Worm (Caenorhabditis elegans) whole organism, young adult: ENCODE data around the gene C05D9.3.

ENCODE experiments used
- F10E7.11 ChIP-seq: sonication (generic microtip); optimal IDR thresholded peaks from 2 replicates; lab custom pipeline; 2017; ENCODE audit warnings: mild to moderate bottlenecking, missing genetic modification characterization, moderate library complexity, missing compliant biosample characterization
- F23B12.7 ChIP-seq: sonication (generic microtip); optimal IDR thresholded peaks from 2 replicates; lab custom pipeline; 2017; ENCODE audit warnings: missing genetic modification characterization, mild to moderate bottlenecking, missing compliant biosample characterization, antibody characterized with exemption, moderate library complexity; ENCODE audit not compliant: insufficient read depth
- K12H6.12 ChIP-seq: fragments of 200-800 bp; sonication (Bioruptor generic); optimal IDR thresholded peaks from 2 replicates; lab custom pipeline; 2018; ENCODE audit warnings: mild to moderate bottlenecking, missing genetic modification characterization, missing compliant biosample characterization
- ccch-3 ChIP-seq: fragments of 200-800 bp; sonication (Bioruptor generic); optimal IDR thresholded peaks from 2 replicates; lab custom pipeline; 2018; ENCODE audit warnings: mild to moderate bottlenecking, missing genetic modification characterization, missing compliant biosample characterization
- ceh-79 ChIP-seq: sonication (generic microtip); optimal IDR thresholded peaks from 2 replicates; lab custom pipeline; 2017; ENCODE audit warnings: mild to moderate bottlenecking, missing genetic modification characterization, missing compliant biosample characterization
- mxl-1 ChIP-seq: sonication (generic microtip); optimal IDR thresholded peaks from 2 replicates; lab custom pipeline; 2016; ENCODE audit warnings: missing genetic modification characterization, missing compliant biosample characterization
- repo-1 ChIP-seq: sonication (generic microtip); optimal IDR thresholded peaks from 2 replicates; lab custom pipeline; 2017; ENCODE audit warnings: mild to moderate bottlenecking, missing genetic modification characterization, missing compliant biosample characterization
- snpc-4 ChIP-seq, 5 experiments: fragments of 150-350 bp in 1 of 5; sonication (generic microtip) in 4 of 5; optimal IDR thresholded peaks; 2 replicates each; lab custom pipeline; 2014 to 2018; ENCODE audit warnings: missing genetic modification characterization in 5 of 5, missing biosample characterization in 3 of 5, antibody characterized with exemption in 2 of 5, mild to moderate bottlenecking in 2 of 5, missing compliant biosample characterization in 2 of 5, missing genotype in 2 of 5, moderate library complexity in 2 of 5, missing genetic modification reagents in 1 of 5
- unc-130 ChIP-seq: sonication (generic microtip); optimal IDR thresholded peaks from 2 replicates; lab custom pipeline; 2016; ENCODE audit warnings: missing genetic modification reagents, missing genetic modification characterization, missing compliant biosample characterization
- ztf-3 ChIP-seq: fragments of 200-800 bp; sonication (Bioruptor generic); optimal IDR thresholded peaks from 2 replicates; lab custom pipeline; 2018; ENCODE audit warnings: mild to moderate bottlenecking, missing genetic modification characterization, missing compliant biosample characterization

DNA sequence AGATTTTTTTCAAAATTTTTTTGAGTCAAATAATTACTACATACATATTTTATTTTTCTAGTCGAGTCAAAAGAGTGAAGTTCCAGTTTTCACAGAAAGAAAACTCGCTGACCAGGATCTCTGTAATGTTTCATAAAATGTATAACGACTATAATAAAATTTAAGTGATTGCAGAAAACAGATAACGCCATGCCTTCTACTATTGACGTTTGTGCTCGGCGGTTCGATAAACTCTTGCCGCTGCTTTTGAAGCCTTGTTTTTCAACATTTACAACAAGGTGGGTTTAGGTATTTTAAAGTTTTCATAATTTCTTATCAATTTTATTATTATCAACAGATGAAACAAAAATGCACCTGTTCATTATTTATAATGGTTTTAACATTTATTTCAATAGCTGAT, 13.7 kb downstream of the C05D9.3 start, which contains the start of gene lmp-2:
- TF ChIP-seq snpc-4 (GFP tag; optimal IDR thresholded peaks at IDR 0.05; lab: Kevin White, UChicago): no peak
- TF ChIP-seq snpc-4 (tag; optimal IDR thresholded peaks at IDR 0.05; lab: Kevin White, UChicago): no peak
- TF ChIP-seq ztf-3 (GFP tag; lab: Kevin White, UChicago): no peak
- TF ChIP-seq ceh-79 (tag; lab: Kevin White, UChicago): no peak
- TF ChIP-seq repo-1 (tag; lab: Kevin White, UChicago): no peak
- no peak for TF ChIP-seq ccch-3 (GFP tag; lab: Kevin White, UChicago)
- no peak for TF ChIP-seq F10E7.11 (tag; lab: Kevin White, UChicago)
- TF ChIP-seq unc-130 (GFP tag; lab: Kevin White, UChicago): no peak
- no peak for TF ChIP-seq mxl-1 (tag; lab: Kevin White, UChicago)
- TF ChIP-seq F23B12.7 (tag; lab: Kevin White, UChicago): no peak
- no peak for TF ChIP-seq K12H6.12
